Worm (Caenorhabditis elegans): ENCODE data around the gene T23F2.4.

T23F2.4 gene

ce11 chrX:5475164-5475576 lies 39.7 kb downstream of the T23F2.4 start:
- TF ChIP-seq mxl-3 (GFP tag; optimal IDR thresholded peaks at IDR 0.05): peak; percentile 86
- no peak for TF ChIP-seq ceh-44 (GFP tag; IDR thresholded peaks at IDR 0.05)
- no peak for TF ChIP-seq ces-1 (GFP tag; optimal IDR thresholded peaks at IDR 0.05)
- no peak for TF ChIP-seq F10B5.3 (tag; optimal IDR thresholded peaks at IDR 0.05)
- TF ChIP-seq nhr-76 (tag; optimal IDR thresholded peaks at IDR 0.05): no peak
- no peak for TF ChIP-seq Y105C5A.15 (GFP tag; IDR thresholded peaks at IDR 0.05)
- peak; percentile 38; the same call in 1 of the 2 replicates for TF ChIP-seq set-16 (GFP tag; IDR thresholded peaks at IDR 0.05)
- no peak for TF ChIP-seq nhr-111 (GFP tag; optimal IDR thresholded peaks at IDR 0.05)
- TF ChIP-seq lin-39 (tag; optimal IDR thresholded peaks at IDR 0.05): no peak
- TF ChIP-seq F49E8.2 (tag; optimal IDR thresholded peaks at IDR 0.05; ENCODE audit: borderline replicate concordance): no peak
- peak; percentile 83 for TF ChIP-seq mep-1 (tag; optimal IDR thresholded peaks at IDR 0.05)
- TF ChIP-seq madf-9 (GFP tag; conservative IDR thresholded peaks at IDR 0.05): 0 out of 2 replicates have a peak, but pooled peaks have one; percentile 14
- no peak for TF ChIP-seq saeg-2 (GFP tag; IDR thresholded peaks at IDR 0.05)
- TF ChIP-seq zfp-3 (GFP tag; conservative IDR thresholded peaks at IDR 0.05): no peak
- TF ChIP-seq nhr-48 (tag; optimal IDR thresholded peaks at IDR 0.05): peak; percentile 16
- TF ChIP-seq duxl-1 (tag; optimal IDR thresholded peaks at IDR 0.05; ENCODE audit: poor library complexity): peak; percentile 3
- no peak for TF ChIP-seq cey-2 (tag; optimal IDR thresholded peaks at IDR 0.05; ENCODE audit: borderline replicate concordance, insufficient read depth)
- no peak for TF ChIP-seq unc-39 (tag; optimal IDR thresholded peaks at IDR 0.05)
- peak; percentile 59 for TF ChIP-seq nhr-11 (tag; optimal IDR thresholded peaks at IDR 0.05)
- TF ChIP-seq spr-1 (tag; optimal IDR thresholded peaks at IDR 0.05): no peak
- TF ChIP-seq hmg-1.1 (GFP tag; IDR thresholded peaks at IDR 0.05): peak; percentile 69
- TF ChIP-seq ceh-20 (GFP tag; IDR thresholded peaks at IDR 0.05): no peak
- TF ChIP-seq mdl-1 (tag; optimal IDR thresholded peaks at IDR 0.05): peak; percentile 16 to 67
- TF ChIP-seq dve-1 (tag; optimal IDR thresholded peaks at IDR 0.05; ENCODE audit: insufficient read depth): peak; percentile 70
- no peak for TF ChIP-seq daf-12 (tag; optimal IDR thresholded peaks at IDR 0.05)
- no peak for TF ChIP-seq Y48G9A.11 (GFP tag; IDR thresholded peaks at IDR 0.05)
- no peak for TF ChIP-seq F37D6.2 (tag; optimal IDR thresholded peaks at IDR 0.05)
- no peak for TF ChIP-seq daf-16 (GFP tag; optimal IDR thresholded peaks at IDR 0.05)
- TF ChIP-seq daf-16 (tag; optimal IDR thresholded peaks at IDR 0.05): peak; percentile 34
- no peak for TF ChIP-seq ceh-82 (tag; optimal IDR thresholded peaks at IDR 0.05)
- 0 out of 2 replicates have a peak, but pooled peaks have one; percentile 29 for TF ChIP-seq T26A8.4 (GFP tag; IDR thresholded peaks at IDR 0.05)
- no peak for TF ChIP-seq D1046.2 (GFP tag; IDR thresholded peaks at IDR 0.05)
- TF ChIP-seq zfp-2 (tag; optimal IDR thresholded peaks at IDR 0.05): no peak
- TF ChIP-seq Y5F2A.4 (GFP tag; optimal IDR thresholded peaks at IDR 0.05): no peak
- no peak for TF ChIP-seq dmd-8 (GFP tag; IDR thresholded peaks at IDR 0.05)
- peak; percentile 34 to 44 for TF ChIP-seq lsy-2 (tag; optimal IDR thresholded peaks at IDR 0.05)
- no peak for TF ChIP-seq nhr-237 (tag; optimal IDR thresholded peaks at IDR 0.05)
- peak; percentile 72; the same call in 1 of the 2 replicates for TF ChIP-seq tra-1 (GFP tag; IDR thresholded peaks at IDR 0.05)
- TF ChIP-seq nhr-77 (tag; optimal IDR thresholded peaks at IDR 0.05): peak; percentile 58
- no peak for TF ChIP-seq mxl-2 (GFP tag; conservative IDR thresholded peaks at IDR 0.05)
- no peak for TF ChIP-seq lin-38 (GFP tag; IDR thresholded peaks at IDR 0.05)
- TF ChIP-seq lin-15B (tag; optimal IDR thresholded peaks at IDR 0.05): no peak
- no peak for TF ChIP-seq zip-2 (tag; optimal IDR thresholded peaks at IDR 0.05)
- no peak for TF ChIP-seq R02D3.7 (tag; optimal IDR thresholded peaks at IDR 0.05)
- peak; percentile 91 for TF ChIP-seq aha-1 (tag)
- no peak for TF ChIP-seq unc-130 (GFP tag; optimal IDR thresholded peaks at IDR 0.05)
- TF ChIP-seq unc-62 (GFP tag; optimal IDR thresholded peaks at IDR 0.05 in 1 of 2): peak in 1 of 2 experiments; percentile 99
- no peak for TF ChIP-seq unc-62 (tag; optimal IDR thresholded peaks at IDR 0.05)
- TF ChIP-seq lir-3 (tag; optimal IDR thresholded peaks at IDR 0.05): no peak
- no peak for TF ChIP-seq gei-8 (GFP tag; optimal IDR thresholded peaks at IDR 0.05)
- TF ChIP-seq snpc-4 (tag; optimal IDR thresholded peaks at IDR 0.05): no peak
- no peak for TF ChIP-seq daf-8 (GFP tag; IDR thresholded peaks at IDR 0.05)
- peak; percentile 36 for TF ChIP-seq attf-4 (tag; optimal IDR thresholded peaks at IDR 0.05)
